Worm (Caenorhabditis elegans) whole organism, L4 larva: ENCODE results near the gene ztf-1.

Experiments
- D1046.2 ChIP-seq: fragments of 200-800 bp; sonication (Bioruptor generic); IDR thresholded peaks from 2 replicates; pipeline ENCODE4 v1.3.6; 2022; ENCODE audit warnings: missing genetic modification characterization, missing compliant biosample characterization
- F37D6.2 ChIP-seq: sonication (generic microtip); optimal IDR thresholded peaks from 2 replicates; lab custom pipeline; 2016; ENCODE audit warnings: mild to moderate bottlenecking, missing genetic modification characterization, missing compliant biosample characterization
- R02D3.7 ChIP-seq: fragments of 150-350 bp; sonication (generic microtip); optimal IDR thresholded peaks from 3 replicates; lab custom pipeline; 2014; ENCODE audit warnings: missing biosample characterization, missing genetic modification characterization
- T20F7.1 ChIP-seq: fragments of 200-800 bp; sonication (Bioruptor generic); optimal IDR thresholded peaks from 2 replicates; lab custom pipeline; 2018; ENCODE audit warnings: mild to moderate bottlenecking, missing genetic modification characterization, missing compliant biosample characterization
- Y105C5A.15 ChIP-seq: fragments of 200-800 bp; sonication (Bioruptor generic); IDR thresholded peaks from 2 replicates; pipeline ENCODE4 v1.3.6; 2022; ENCODE audit warnings: missing genetic modification characterization, missing compliant biosample characterization
- Y5F2A.4 ChIP-seq: fragments of 200-800 bp; sonication (Bioruptor generic); optimal IDR thresholded peaks from 2 replicates; lab custom pipeline; 2018; ENCODE audit warnings: mild to moderate bottlenecking, missing genetic modification characterization, missing compliant biosample characterization
- aha-1 ChIP-seq: fragments of 150-350 bp; peaks from one replicate; lab custom pipeline; 2014; ENCODE audit warnings: missing biosample characterization, missing genetic modification characterization
- aly-2 ChIP-seq: sonication (generic microtip); optimal IDR thresholded peaks from 2 replicates; lab custom pipeline; 2018; ENCODE audit warnings: missing biosample characterization, missing genetic modification characterization
- arid-1 ChIP-seq: fragments of 200-800 bp; sonication (Bioruptor generic); conservative IDR thresholded peaks from 2 replicates; pipeline ENCODE4 v1.3.6; 2022; ENCODE audit warnings: missing genetic modification reagents, missing genetic modification characterization, missing compliant biosample characterization
- ceh-32 ChIP-seq: sonication (generic microtip); optimal IDR thresholded peaks from 2 replicates; lab custom pipeline; 2016; ENCODE audit warnings: mild to moderate bottlenecking, missing genetic modification characterization, missing compliant biosample characterization; ENCODE audit not compliant: poor library complexity
- daf-16 ChIP-seq, 3 experiments: sonication (generic microtip); optimal IDR thresholded peaks; 2 replicates each; lab custom pipeline; 2016 to 2017; ENCODE audit warnings: missing genetic modification characterization in 3 of 3, missing genetic modification reagents in 3 of 3, mild to moderate bottlenecking in 2 of 3, missing compliant biosample characterization in 2 of 3, missing biosample characterization in 1 of 3, moderate library complexity in 1 of 3
- daf-19 ChIP-seq: fragments of 200-800 bp; sonication (Bioruptor generic); conservative IDR thresholded peaks from 2 replicates; pipeline ENCODE4 v1.3.6; 2022; ENCODE audit warnings: missing genetic modification characterization, missing compliant biosample characterization
- daf-8 ChIP-seq: fragments of 200-800 bp; sonication (Bioruptor generic); IDR thresholded peaks from 2 replicates; pipeline ENCODE4 v1.3.6; 2022; ENCODE audit warnings: missing genetic modification characterization, missing compliant biosample characterization
- dmd-9 ChIP-seq: fragments of 200-800 bp; sonication (Bioruptor generic); IDR thresholded peaks from 2 replicates; pipeline ENCODE4 v1.3.6; 2022; ENCODE audit warnings: missing genetic modification reagents, missing genetic modification characterization, missing compliant biosample characterization
- dpl-1 ChIP-seq: fragments of 150-350 bp; optimal IDR thresholded peaks from 2 replicates; lab custom pipeline; 2014; ENCODE audit warnings: missing biosample characterization, missing genetic modification reagents, missing genetic modification characterization
- duxl-1 ChIP-seq: sonication (generic microtip); optimal IDR thresholded peaks from 2 replicates; lab custom pipeline; 2016; ENCODE audit warnings: mild to moderate bottlenecking, missing genetic modification characterization, moderate library complexity, missing compliant biosample characterization; ENCODE audit not compliant: poor library complexity
- dve-1 ChIP-seq: sonication (generic microtip); optimal IDR thresholded peaks from 2 replicates; lab custom pipeline; 2017; ENCODE audit warnings: antibody characterized with exemption, mild to moderate bottlenecking, missing genetic modification characterization, missing compliant biosample characterization; ENCODE audit not compliant: insufficient read depth
- egl-43 ChIP-seq: fragments of 200-800 bp; sonication (Bioruptor generic); IDR thresholded peaks from 2 replicates; pipeline ENCODE4 v1.3.6; 2022; ENCODE audit warnings: missing genetic modification reagents, missing genetic modification characterization, missing compliant biosample characterization
- gei-8 ChIP-seq: fragments of 200-800 bp; sonication (Bioruptor generic); optimal IDR thresholded peaks from 2 replicates; lab custom pipeline; 2018; ENCODE audit warnings: mild to moderate bottlenecking, missing genetic modification characterization, missing compliant biosample characterization
- hlh-30 ChIP-seq: sonication (generic microtip); optimal IDR thresholded peaks from 2 replicates; lab custom pipeline; 2017; ENCODE audit warnings: antibody characterized with exemption, mild to moderate bottlenecking, missing genetic modification characterization, missing compliant biosample characterization; ENCODE audit not compliant: insufficient read depth
- lim-7 ChIP-seq: fragments of 200-800 bp; sonication (Bioruptor generic); IDR thresholded peaks from 2 replicates; pipeline ENCODE4 v1.3.6; 2022; ENCODE audit warnings: missing genetic modification characterization, missing compliant biosample characterization
- lin-29 ChIP-seq: fragments of 200-800 bp; sonication (Bioruptor generic); IDR thresholded peaks from 2 replicates; pipeline ENCODE4 v1.3.6; 2022; ENCODE audit warnings: missing genetic modification reagents, missing genetic modification characterization, missing compliant biosample characterization
- lin-39 ChIP-seq: fragments of 150-350 bp; optimal IDR thresholded peaks from 2 replicates; lab custom pipeline; 2014; ENCODE audit warnings: missing biosample characterization, missing genetic modification reagents, missing genetic modification characterization
- lsy-2 ChIP-seq, 2 experiments: fragments of 150-350 bp in 1 of 2; sonication (generic microtip) in 1 of 2; optimal IDR thresholded peaks; 2 replicates each; lab custom pipeline; 2014 to 2017; ENCODE audit warnings: missing biosample characterization in 2 of 2, missing genetic modification characterization in 2 of 2
- mdt-29 ChIP-seq: fragments of 200-800 bp; sonication (Bioruptor generic); IDR thresholded peaks from 2 replicates; pipeline ENCODE4 v1.3.6; 2022; ENCODE audit warnings: missing genetic modification reagents, missing genetic modification characterization, missing compliant biosample characterization
- mes-2 ChIP-seq: sonication (generic microtip); optimal IDR thresholded peaks from 2 replicates; lab custom pipeline; 2016; ENCODE audit warnings: missing genotype, mild to moderate bottlenecking, missing genetic modification characterization, missing compliant biosample characterization; ENCODE audit not compliant: poor library complexity, severe bottlenecking
- nhr-10 ChIP-seq: fragments of 150-350 bp; optimal IDR thresholded peaks from 2 replicates; lab custom pipeline; 2014; ENCODE audit warnings: missing biosample characterization, missing genetic modification characterization
- nhr-237 ChIP-seq: sonication (generic microtip); optimal IDR thresholded peaks from 2 replicates; lab custom pipeline; 2017; ENCODE audit warnings: missing biosample characterization, missing genetic modification characterization
- nhr-25 ChIP-seq: sonication (generic microtip); optimal IDR thresholded peaks from 2 replicates; lab custom pipeline; 2017; ENCODE audit warnings: missing genetic modification characterization, mild to moderate bottlenecking, missing compliant biosample characterization, antibody characterized with exemption, moderate library complexity, borderline replicate concordance; ENCODE audit not compliant: insufficient read depth
- nhr-28 ChIP-seq: fragments of 150-350 bp; optimal IDR thresholded peaks from 2 replicates; lab custom pipeline; 2014; ENCODE audit warnings: missing biosample characterization, missing genetic modification characterization
- nhr-41 ChIP-seq: fragments of 200-800 bp; sonication (Bioruptor generic); IDR thresholded peaks from 2 replicates; pipeline ENCODE4 v1.3.6; 2022; ENCODE audit warnings: missing genetic modification reagents, missing genetic modification characterization, missing compliant biosample characterization
- nhr-76 ChIP-seq: fragments of 150-350 bp; optimal IDR thresholded peaks from 2 replicates; lab custom pipeline; 2014; ENCODE audit warnings: missing biosample characterization, missing genetic modification characterization
- pha-4 ChIP-seq, 2 experiments: fragments of 150-350 bp in 1 of 2; fragments of 200-800 bp in 1 of 2; sonication (Bioruptor generic) in 1 of 2; IDR thresholded peaks in 1 of 2; optimal IDR thresholded peaks in 1 of 2; 2 replicates each; pipeline versions ENCODE4 v1.3.6 to Lab custom; 2014 to 2022; ENCODE audit warnings: missing genetic modification characterization in 2 of 2, missing genetic modification reagents in 2 of 2, missing biosample characterization in 1 of 2, missing compliant biosample characterization in 1 of 2
- php-3 ChIP-seq: fragments of 200-800 bp; sonication (Bioruptor generic); IDR thresholded peaks from 2 replicates; pipeline ENCODE4 v1.3.6; 2022; ENCODE audit warnings: missing genetic modification reagents, missing genetic modification characterization, missing compliant biosample characterization
- pqm-1 ChIP-seq: sonication (generic microtip); optimal IDR thresholded peaks from 2 replicates; lab custom pipeline; 2017; ENCODE audit warnings: missing biosample characterization, missing genetic modification characterization
- rbr-2 ChIP-seq: sonication (generic microtip); optimal IDR thresholded peaks from 2 replicates; lab custom pipeline; 2016; ENCODE audit warnings: missing genotype, missing genetic modification characterization, missing compliant biosample characterization
- saeg-2 ChIP-seq: fragments of 200-800 bp; sonication (Bioruptor generic); IDR thresholded peaks from 2 replicates; pipeline ENCODE4 v1.3.6; 2022; ENCODE audit warnings: missing genetic modification reagents, missing genetic modification characterization, missing compliant biosample characterization
- sdz-12 ChIP-seq: fragments of 200-800 bp; sonication (Bioruptor generic); optimal IDR thresholded peaks from 2 replicates; lab custom pipeline; 2018; ENCODE audit warnings: mild to moderate bottlenecking, missing genetic modification characterization, missing compliant biosample characterization
- skn-1 ChIP-seq: fragments of 150-350 bp; optimal IDR thresholded peaks from 2 replicates; lab custom pipeline; 2014; ENCODE audit warnings: missing biosample characterization, missing genetic modification characterization
- snpc-1.2 ChIP-seq: fragments of 200-800 bp; sonication (Bioruptor generic); IDR thresholded peaks from 2 replicates; pipeline ENCODE4 v1.3.6; 2022; ENCODE audit warnings: missing genetic modification reagents, missing genetic modification characterization, missing compliant biosample characterization
- unc-130 ChIP-seq: sonication (generic microtip); optimal IDR thresholded peaks from 2 replicates; lab custom pipeline; 2016; ENCODE audit warnings: missing genetic modification reagents, missing genetic modification characterization, missing compliant biosample characterization
- unc-39 ChIP-seq: sonication (generic microtip); optimal IDR thresholded peaks from 2 replicates; lab custom pipeline; 2017; ENCODE audit warnings: missing biosample characterization, missing genetic modification characterization
- zfp-3 ChIP-seq: fragments of 200-800 bp; sonication (Bioruptor generic); conservative IDR thresholded peaks from 2 replicates; pipeline ENCODE4 v1.3.6; 2022; ENCODE audit warnings: missing genetic modification reagents, missing genetic modification characterization, missing compliant biosample characterization

ztf-1 gene

ce11 chrIII:8761040-8761654 is 31.0 kb downstream of the ztf-1 start, which contains the start of gene aak-1 (continued):
- TF ChIP-seq nhr-237 (no peak), lim-7 (GFP tag; lab: Robert Waterston, UW) (no peak), hlh-30 (tag; lab: Kevin White, UChicago) (peak; percentile 75), pqm-1 (tag; lab: Kevin White, UChicago) (no peak), rbr-2 (no peak)
- TF ChIP-seq, all 104 proteins: peak for 4

- TF ChIP-seq R02D3.7 (peak; percentile 62), unc-39 (tag; lab: Kevin White, UChicago) (no peak), dve-1 (tag; lab: Kevin White, UChicago) (peak; percentile 4), lsy-2 (tag; optimal IDR thresholded peaks at IDR 0.05; lab: Kevin White, UChicago) (peak in 1 of 2 experiments; percentile 43), php-3 (no peak), T20F7.1 (GFP tag; lab: Kevin White, UChicago) (peak; percentile 92), gei-8 (no peak), nhr-28 (peak; percentile 6), daf-16 (GFP tag; optimal IDR thresholded peaks at IDR 0.05; lab: Kevin White, UChicago) (no peak), daf-16 (tag; optimal IDR thresholded peaks at IDR 0.05; lab: Kevin White, UChicago) (peak; percentile 66), mes-2 (tag; lab: Kevin White, UChicago) (peak; percentile 6)
Observed at ce11 chrIII:8754682-8755081, 37.5 kb downstream of the ztf-1 start, which contains the start of gene tomm-70. Gene tomm-70, minus strand, starts transcription at chrIII:8754750.

ce11 chrIII:8750606-8751005 is 41.5 kb downstream of the ztf-1 start, which contains the start of gene ugtp-1:
Gene ugtp-1, minus strand, starts transcription at chrIII:8750706.
- TF ChIP-seq dpl-1 (GFP tag; lab: Kevin White, UChicago) (no peak), rbr-2 (no peak), lin-39 (tag; lab: Kevin White, UChicago) (no peak), duxl-1 (tag; lab: Kevin White, UChicago) (no peak), daf-19 (GFP tag; lab: Robert Waterston, UW) (no peak), dmd-9 (no peak)

- TF ChIP-seq php-3 (peak; percentile 87), nhr-25 (tag; lab: Kevin White, UChicago) (no peak), aly-2 (tag; lab: Kevin White, UChicago) (no peak), unc-130 (GFP tag; lab: Kevin White, UChicago) (no peak), arid-1 (no peak), nhr-10 (tag; lab: Kevin White, UChicago) (peak; percentile 42), snpc-1.2 (GFP tag; lab: Robert Waterston, UW) (no peak), D1046.2 (GFP tag; lab: Robert Waterston, UW) (no peak), saeg-2 (GFP tag; lab: Robert Waterston, UW) (no peak), skn-1 (no peak), ceh-32 (no peak), zfp-3 (no peak), nhr-76 (tag; lab: Kevin White, UChicago) (no peak), pha-4 (GFP tag; IDR thresholded peaks at IDR 0.05; lab: Robert Waterston, UW) (peak; percentile 20; the same call in 1 of the 2 replicates), pha-4 (tag; optimal IDR thresholded peaks at IDR 0.05; lab: Kevin White, UChicago) (no peak), daf-8 (GFP tag; lab: Robert Waterston, UW) (no peak), F37D6.2 (tag; lab: Kevin White, UChicago) (no peak), nhr-41 (GFP tag; lab: Robert Waterston, UW) (0 out of 2 replicates have a peak, but pooled peaks have one; percentile 44), mdt-29 (no peak), lim-7 (GFP tag; lab: Robert Waterston, UW) (no peak), sdz-12 (GFP tag; lab: Kevin White, UChicago) (no peak), Y5F2A.4 (no peak), aha-1 (peak; percentile 60), Y105C5A.15 (GFP tag; lab: Robert Waterston, UW) (no peak), nhr-237 (no peak), egl-43 (GFP tag; lab: Robert Waterston, UW) (no peak), lin-29 (GFP tag; lab: Robert Waterston, UW) (no peak), pqm-1 (tag; lab: Kevin White, UChicago) (peak; percentile 39)
Observed at ce11 chrIII:8749487-8749886, 42.7 kb downstream of the ztf-1 start, which contains the start of gene sma-2. Gene sma-2, plus strand, starts transcription at chrIII:8749680.
